Worm (Caenorhabditis elegans) whole organism, young adult: Measurements from ENCODE around the gene col-42.

Experiments used
- ceh-100 ChIP-seq: fragments of 200-800 bp; sonication (Bioruptor generic); IDR thresholded peaks from 2 replicates; pipeline ENCODE4 v1.3.6; 2022; ENCODE audit warnings: missing genetic modification reagents, missing genetic modification characterization, missing compliant biosample characterization
- egrh-3 ChIP-seq: fragments of 200-800 bp; sonication (Bioruptor generic); IDR thresholded peaks from 2 replicates; pipeline ENCODE4 v1.3.6; 2022; ENCODE audit warnings: missing genetic modification reagents, missing genetic modification characterization, missing compliant biosample characterization
- lin-26 ChIP-seq: fragments of 200-800 bp; sonication (Bioruptor generic); IDR thresholded peaks from 2 replicates; pipeline ENCODE4 v1.3.6; 2022; ENCODE audit warnings: missing genetic modification reagents, missing genetic modification characterization, missing compliant biosample characterization
- rcor-1 ChIP-seq: fragments of 200-800 bp; sonication (Bioruptor generic); IDR thresholded peaks from 2 replicates; pipeline ENCODE4 v1.3.6; 2022; ENCODE audit warnings: missing genetic modification reagents, missing genetic modification characterization, missing compliant biosample characterization
- rec-8 ChIP-seq, 2 experiments: sonication (generic microtip); optimal IDR thresholded peaks; 2 replicates each; lab custom pipeline; 2016; ENCODE audit warnings: mild to moderate bottlenecking in 2 of 2, missing genetic modification characterization in 2 of 2, missing genetic modification reagents in 2 of 2, missing genotype in 2 of 2, missing biosample characterization in 1 of 2, missing compliant biosample characterization in 1 of 2, moderate library complexity in 1 of 2
- zim-3 ChIP-seq: sonication (generic microtip); optimal IDR thresholded peaks from 2 replicates; lab custom pipeline; 2017; ENCODE audit warnings: mild to moderate bottlenecking, missing genetic modification characterization, moderate library complexity, missing compliant biosample characterization
- ztf-22 ChIP-seq: fragments of 200-800 bp; sonication (Bioruptor generic); optimal IDR thresholded peaks from 2 replicates; lab custom pipeline; 2018; ENCODE audit warnings: mild to moderate bottlenecking, missing genetic modification characterization, moderate library complexity, missing compliant biosample characterization

DNA sequence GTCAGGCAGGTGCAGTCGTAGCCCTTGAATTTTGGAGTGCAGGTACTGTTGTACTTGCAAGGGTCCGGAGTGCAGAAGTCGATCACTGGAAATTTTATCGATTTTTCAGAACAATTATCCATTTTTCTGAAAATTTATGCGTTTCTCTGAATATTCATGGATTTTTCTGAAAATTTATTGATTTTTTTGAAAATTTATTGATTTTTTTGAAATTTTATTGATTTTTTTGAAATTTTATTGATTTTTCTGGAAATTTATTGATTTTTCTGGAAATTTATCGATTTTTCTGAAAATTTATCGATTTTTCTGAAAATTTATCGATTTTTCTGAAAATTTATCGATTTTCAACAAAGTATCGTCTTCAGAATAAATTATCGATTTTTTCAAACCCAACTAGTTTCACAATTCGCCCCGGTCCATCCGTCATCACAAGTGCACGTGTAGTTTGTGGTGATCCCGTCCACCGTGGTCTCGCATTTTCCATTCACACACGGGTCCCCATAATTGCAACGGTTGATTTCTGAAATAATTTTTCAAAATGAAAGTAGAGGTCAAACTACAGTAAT, 6.2 kb upstream of the col-42 start:
- no peak for TF ChIP-seq zim-3
- TF ChIP-seq rcor-1 (GFP tag; lab: Robert Waterston, UW) = no peak
- no peak for TF ChIP-seq rec-8 (tag; optimal IDR thresholded peaks at IDR 0.05; lab: Kevin White, UChicago)
- no peak for TF ChIP-seq ztf-22 (GFP tag; lab: Kevin White, UChicago)
- TF ChIP-seq lin-26 (GFP tag; lab: Robert Waterston, UW) = no peak
- TF ChIP-seq egrh-3 (GFP tag; lab: Robert Waterston, UW) = no peak
- no peak for TF ChIP-seq ceh-100 (GFP tag; lab: Robert Waterston, UW)
